Fruit fly (Drosophila melanogaster): Measurements from ENCODE around the gene Prestin.

Prestin gene

DNA sequence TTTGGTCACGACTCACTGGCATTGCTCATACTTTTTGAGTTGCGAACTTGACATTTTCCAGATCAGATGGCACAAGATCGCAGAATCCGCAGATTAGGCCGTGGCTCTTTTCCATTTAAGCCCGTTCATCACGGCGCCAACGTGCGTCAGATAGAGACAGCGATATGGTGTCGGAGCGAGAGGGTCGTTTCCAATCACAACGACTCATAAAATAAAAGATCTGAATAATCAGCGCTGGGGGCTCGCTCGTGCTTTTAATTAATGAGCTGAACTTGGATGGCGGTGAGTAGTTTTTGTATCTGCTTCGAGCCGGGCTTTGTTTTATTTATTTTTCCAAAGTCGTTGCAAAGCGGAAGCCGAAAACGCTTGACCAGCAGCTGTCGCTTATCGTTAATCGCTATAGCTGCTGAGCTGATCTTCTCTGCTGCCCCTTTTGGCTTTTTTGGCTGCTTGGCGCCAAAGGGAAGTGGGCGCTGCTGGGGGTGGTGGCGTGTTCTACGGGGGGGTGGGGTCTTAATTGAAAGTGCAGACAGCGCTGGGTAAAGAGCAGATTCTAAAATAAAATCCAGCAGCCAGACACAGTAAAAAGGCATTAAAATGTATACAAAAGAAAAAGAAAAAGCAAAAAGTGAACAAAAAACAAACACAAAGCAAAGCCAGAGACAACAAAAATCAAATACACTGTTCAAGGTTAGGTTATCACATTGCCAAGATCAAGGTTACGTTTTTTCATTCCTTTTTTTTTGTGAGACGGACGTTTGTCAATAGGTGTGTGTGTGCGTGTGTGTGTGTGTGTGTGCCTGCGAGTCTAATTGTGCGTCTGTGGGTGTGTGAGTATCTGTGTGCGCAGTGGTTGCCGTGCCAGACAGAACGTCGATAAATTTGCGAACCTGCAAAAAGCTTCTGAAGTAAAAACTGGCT, 14.8 kb upstream of the Prestin start (continued):
- TF ChIP-seq CG6175 (GFP tag; IDR thresholded peaks at IDR 0.05) (0 out of 3 replicates have a peak, but pooled peaks have one; percentile 22), CG12391 (tag; optimal IDR thresholded peaks at IDR 0.05) (no peak), Mes4 (GFP tag; optimal IDR thresholded peaks at IDR 0.05) (no peak), CG1792 (GFP tag; optimal IDR thresholded peaks at IDR 0.05) (no peak), dan (GFP tag; IDR thresholded peaks at IDR 0.05) (no peak), Deaf1 (tag; optimal IDR thresholded peaks at IDR 0.05) (no peak), CG13775 (GFP tag; optimal IDR thresholded peaks at IDR 0.05) (no peak), CG4404 (GFP tag; IDR thresholded peaks at IDR 0.05) (no peak), mirr (GFP tag; optimal IDR thresholded peaks at IDR 0.05) (no peak), gcm2 (GFP tag; optimal IDR thresholded peaks at IDR 0.05) (no peak), sima (GFP tag; optimal IDR thresholded peaks at IDR 0.05) (no peak), Kr (GFP tag; optimal IDR thresholded peaks at IDR 0.05) (no peak), CG34376 (GFP tag; optimal IDR thresholded peaks at IDR 0.05) (peak; percentile 20), Eip74EF (GFP tag; optimal IDR thresholded peaks at IDR 0.05) (peak in 1 of 2 experiments; percentile 81), CG10543 (GFP tag; optimal IDR thresholded peaks at IDR 0.05) (peak; percentile 42), CG10959 (GFP tag; IDR thresholded peaks at IDR 0.05) (no peak), fd96Cb (tag; optimal IDR thresholded peaks at IDR 0.05) (no peak), CG12104 (GFP tag; optimal IDR thresholded peaks at IDR 0.05) (no peak), crol (GFP tag; IDR thresholded peaks at IDR 0.05) (no peak; the same call in 1 of the 2 replicates), sqz (GFP tag; optimal IDR thresholded peaks at IDR 0.05) (peak; percentile 61), D (optimal IDR thresholded peaks at IDR 0.05) (no peak), D (GFP tag; optimal IDR thresholded peaks at IDR 0.05) (no peak), ERR (GFP tag; optimal IDR thresholded peaks at IDR 0.05) (no peak), CG8281 (tag; optimal IDR thresholded peaks at IDR 0.05) (no peak), CG15269 (tag; optimal IDR thresholded peaks at IDR 0.05) (peak; percentile 24), grn (GFP tag; optimal IDR thresholded peaks at IDR 0.05) (peak; percentile 11), oc (tag; optimal IDR thresholded peaks at IDR 0.05) (peak; percentile 4), tio (GFP tag; optimal IDR thresholded peaks at IDR 0.05) (no peak), ham (GFP tag; IDR thresholded peaks at IDR 0.05) (no peak), vvl (GFP tag; IDR thresholded peaks at IDR 0.05) (peak; percentile 73), CG2712 (tag; optimal IDR thresholded peaks at IDR 0.05) (no peak), ken (GFP tag; IDR thresholded peaks at IDR 0.05) (no peak), Dek (tag; optimal IDR thresholded peaks at IDR 0.05) (no peak), CG34224 (GFP tag; IDR thresholded peaks at IDR 0.05; ENCODE audit: partially characterized antibody) (no peak), CG12744 (GFP tag; optimal IDR thresholded peaks at IDR 0.05) (no peak), CG18011 (GFP tag; optimal IDR thresholded peaks at IDR 0.05) (no peak), CG18599 (GFP tag; optimal IDR thresholded peaks at IDR 0.05) (no peak), pros (GFP tag; optimal IDR thresholded peaks at IDR 0.05) (no peak), ci (GFP tag; IDR thresholded peaks at IDR 0.05) (no peak), eve (GFP tag; optimal IDR thresholded peaks at IDR 0.05) (no peak), gro (GFP tag; optimal IDR thresholded peaks at IDR 0.05) (peak; percentile 18), CG13424 (tag; optimal IDR thresholded peaks at IDR 0.05) (no peak), Med (GFP tag) (peak; percentile 80), yki (optimal IDR thresholded peaks at IDR 0.05) (no peak), ftz-f1 (GFP tag; optimal IDR thresholded peaks at IDR 0.05) (peak; percentile 83), CHES-1-like (GFP tag; optimal IDR thresholded peaks at IDR 0.05) (no peak), CG16863 (GFP tag; optimal IDR thresholded peaks at IDR 0.05) (no peak), cg (GFP tag; optimal IDR thresholded peaks at IDR 0.05) (peak; percentile 51), HmgD (GFP tag; optimal IDR thresholded peaks at IDR 0.05) (no peak), Dad (GFP tag; optimal IDR thresholded peaks at IDR 0.05) (no peak)
